Fruit fly (Drosophila melanogaster) whole organism, embryonic: ENCODE results near the gene Hsp110.
A peak's percentile ranks its signal among the peaks of the same experiment; 100 is the strongest.

ENCODE experiments used
- BtbVII ChIP-seq: fragments of 200-800 bp; sonication (Bioruptor generic); optimal IDR thresholded peaks from 3 replicates; lab custom pipeline; 2017; ENCODE audit warnings: missing biosample characterization, mild to moderate bottlenecking, missing genetic modification characterization
- CG10654 ChIP-seq: fragments of 200-800 bp; sonication (Bioruptor generic); optimal IDR thresholded peaks from 2 replicates; lab custom pipeline; 2016; ENCODE audit warnings: missing biosample characterization, missing genetic modification characterization
- CG11247 ChIP-seq: fragments of 200-800 bp; sonication (Bioruptor generic); IDR thresholded peaks from 2 replicates; pipeline ENCODE4 v1.3.6; 2022; ENCODE audit warnings: missing biosample characterization, missing genetic modification characterization
- CG11456 ChIP-seq: fragments of 200-800 bp; sonication (Bioruptor generic); IDR thresholded peaks from 3 replicates; pipeline ENCODE4 v1.3.6; 2022; ENCODE audit warnings: missing biosample characterization, missing genetic modification characterization
- CG11723 ChIP-seq: fragments of 200-800 bp; sonication (Bioruptor generic); optimal IDR thresholded peaks from 2 replicates; lab custom pipeline; 2017; ENCODE audit warnings: missing biosample characterization, mild to moderate bottlenecking, missing genetic modification characterization
- CG13624 ChIP-seq: fragments of 200-800 bp; sonication (Bioruptor generic); optimal IDR thresholded peaks from 2 replicates; lab custom pipeline; 2016; ENCODE audit warnings: missing biosample characterization, missing genetic modification characterization
- CG13894 ChIP-seq: fragments of 200-800 bp; sonication (Bioruptor generic); optimal IDR thresholded peaks from 3 replicates; lab custom pipeline; 2018; ENCODE audit warnings: missing biosample characterization, mild to moderate bottlenecking, missing genetic modification characterization, moderate library complexity
- CG14667 ChIP-seq: fragments of 200-800 bp; sonication (Bioruptor generic); IDR thresholded peaks from 2 replicates; pipeline ENCODE4 v1.3.6; 2022; ENCODE audit warnings: missing biosample characterization, missing genetic modification characterization
- CG17186 ChIP-seq: fragments of 200-800 bp; sonication (Bioruptor generic); optimal IDR thresholded peaks from 3 replicates; lab custom pipeline; 2017; ENCODE audit warnings: missing biosample characterization, missing genetic modification reagents, missing genetic modification characterization
- CG18599 ChIP-seq: fragments of 200-800 bp; sonication (Bioruptor generic); optimal IDR thresholded peaks from 3 replicates; lab custom pipeline; 2017; ENCODE audit warnings: missing biosample characterization, missing genetic modification characterization, mild to moderate bottlenecking, moderate library complexity, missing genetic modification reagents
- CG32772 ChIP-seq: fragments of 200-800 bp; sonication (Bioruptor generic); IDR thresholded peaks from 2 replicates; pipeline ENCODE4 v1.3.6; 2022; ENCODE audit warnings: missing biosample characterization, missing genetic modification characterization
- CG4730 ChIP-seq: fragments of 200-800 bp; sonication (Bioruptor generic); IDR thresholded peaks from 2 replicates; pipeline ENCODE4 v1.3.6; 2022; ENCODE audit warnings: missing biosample characterization, missing genetic modification characterization
- CG5180 ChIP-seq: fragments of 200-800 bp; sonication (Bioruptor generic); optimal IDR thresholded peaks from 3 replicates; lab custom pipeline; 2017; ENCODE audit warnings: missing biosample characterization, missing genetic modification characterization, mild to moderate bottlenecking, moderate library complexity, missing genetic modification reagents
- CG6854 ChIP-seq: fragments of 200-800 bp; sonication (Bioruptor generic); optimal IDR thresholded peaks from 3 replicates; lab custom pipeline; 2017; ENCODE audit warnings: missing biosample characterization, mild to moderate bottlenecking, missing genetic modification characterization
- Deaf1 ChIP-seq: fragments of 200-800 bp; optimal IDR thresholded peaks from 3 replicates; lab custom pipeline; 2019; ENCODE audit warnings: missing biosample characterization, mild to moderate bottlenecking, missing genetic modification characterization, moderate library complexity
- Dp ChIP-seq: fragments of 200-800 bp; sonication (Bioruptor generic); optimal IDR thresholded peaks from 2 replicates; lab custom pipeline; 2018; ENCODE audit warnings: missing biosample characterization, mild to moderate bottlenecking, missing genetic modification characterization, moderate library complexity
- Ets65A ChIP-seq: fragments of 200-800 bp; sonication (Bioruptor generic); peaks from one replicate; lab custom pipeline; 2016; ENCODE audit warnings: missing biosample characterization, missing genetic modification characterization
- Hey ChIP-seq: fragments of 200-800 bp; sonication (Bioruptor generic); optimal IDR thresholded peaks from 3 replicates; lab custom pipeline; 2018; ENCODE audit warnings: missing biosample characterization, mild to moderate bottlenecking, missing genetic modification characterization
- Mes4 ChIP-seq: fragments of 200-800 bp; sonication (Bioruptor generic); optimal IDR thresholded peaks from 2 replicates; lab custom pipeline; 2016; ENCODE audit warnings: missing biosample characterization, missing genetic modification characterization
- NFAT ChIP-seq: fragments of 200-800 bp; sonication (Bioruptor generic); IDR thresholded peaks from 2 replicates; pipeline ENCODE4 v1.3.6; 2022; ENCODE audit warnings: missing biosample characterization, missing genetic modification characterization
- Oaz ChIP-seq: fragments of 200-800 bp; sonication (Bioruptor generic); IDR thresholded peaks from 2 replicates; pipeline ENCODE4 v1.3.6; 2022; ENCODE audit warnings: missing biosample characterization, missing genetic modification characterization
- Sox100B ChIP-seq: fragments of 200-800 bp; sonication (Bioruptor generic); optimal IDR thresholded peaks from 3 replicates; lab custom pipeline; 2018; ENCODE audit warnings: missing biosample characterization, mild to moderate bottlenecking, missing genetic modification characterization
- Trl ChIP-seq, 3 experiments: fragments of >200 bp in 2 of 3; fragments of 200-800 bp in 1 of 3; sonication (Bioruptor generic) in 1 of 3; optimal IDR thresholded peaks; 2 replicates in 1 of 3; 3 replicates in 2 of 3; lab custom pipeline; 2016 to 2017; ENCODE audit warnings: missing biosample characterization in 1 of 3, missing genetic modification characterization in 1 of 3
- abd-A ChIP-seq: fragments of 200-800 bp; sonication (Bioruptor generic); optimal IDR thresholded peaks from 3 replicates; lab custom pipeline; 2019; ENCODE audit warnings: missing biosample characterization, mild to moderate bottlenecking, missing genetic modification characterization, moderate library complexity
- ap ChIP-seq: fragments of 200-800 bp; sonication (Bioruptor generic); IDR thresholded peaks from 2 replicates; pipeline ENCODE4 v1.3.6; 2022; ENCODE audit warnings: missing biosample characterization, missing genetic modification characterization
- chinmo ChIP-seq: fragments of 200-800 bp; sonication (Bioruptor generic); IDR thresholded peaks from 4 replicates; pipeline ENCODE4 v1.3.6; 2022; ENCODE audit warnings: missing biosample characterization, missing genetic modification characterization; ENCODE audit not compliant: partially characterized antibody
- ci ChIP-seq: fragments of 200-800 bp; sonication (Bioruptor generic); IDR thresholded peaks from 3 replicates; pipeline ENCODE4 v1.3.6; 2022; ENCODE audit warnings: missing biosample characterization, missing genetic modification characterization
- fd3F ChIP-seq: fragments of 200-800 bp; sonication (Bioruptor generic); optimal IDR thresholded peaks from 2 replicates; lab custom pipeline; 2018; ENCODE audit warnings: missing biosample characterization, mild to moderate bottlenecking, missing genetic modification characterization, moderate library complexity
- gsb-n ChIP-seq: fragments of 200-800 bp; sonication (Bioruptor generic); optimal IDR thresholded peaks from 3 replicates; lab custom pipeline; 2018; ENCODE audit warnings: missing biosample characterization, mild to moderate bottlenecking, missing genetic modification characterization
- gt ChIP-seq: fragments of 200-800 bp; sonication (Bioruptor generic); IDR thresholded peaks from 2 replicates; pipeline ENCODE4 v1.3.6; 2022; ENCODE audit warnings: missing biosample characterization, missing genetic modification characterization
- insv ChIP-seq, 2 experiments: fragments of 200-800 bp; sonication (Bioruptor generic); optimal IDR thresholded peaks; 3 replicates each; lab custom pipeline; 2016 to 2018; ENCODE audit warnings: missing biosample characterization in 2 of 2, missing genetic modification characterization in 2 of 2
- knrl ChIP-seq: fragments of 200-800 bp; sonication (Bioruptor generic); IDR thresholded peaks from 3 replicates; pipeline ENCODE4 v1.3.6; 2022; ENCODE audit warnings: missing biosample characterization, missing genetic modification characterization; ENCODE audit not compliant: partially characterized antibody
- lab ChIP-seq: fragments of 200-800 bp; sonication (Bioruptor generic); optimal IDR thresholded peaks from 3 replicates; lab custom pipeline; 2017; ENCODE audit warnings: missing biosample characterization, missing genetic modification characterization, mild to moderate bottlenecking, moderate library complexity, missing genetic modification reagents
- mirr ChIP-seq: fragments of 200-800 bp; sonication (Bioruptor generic); optimal IDR thresholded peaks from 3 replicates; lab custom pipeline; 2018; ENCODE audit warnings: missing biosample characterization, mild to moderate bottlenecking, missing genetic modification characterization
- nmo ChIP-seq: fragments of 200-800 bp; sonication (Bioruptor generic); optimal IDR thresholded peaks from 2 replicates; lab custom pipeline; 2018; ENCODE audit warnings: missing biosample characterization, mild to moderate bottlenecking, missing genetic modification characterization, moderate library complexity
- org-1 ChIP-seq: fragments of 200-800 bp; sonication (Bioruptor generic); optimal IDR thresholded peaks from 2 replicates; lab custom pipeline; 2017; ENCODE audit warnings: missing biosample characterization, missing genetic modification characterization
- psq ChIP-seq: fragments of 200-800 bp; sonication (Bioruptor generic); optimal IDR thresholded peaks from 2 replicates; lab custom pipeline; 2017; ENCODE audit warnings: missing biosample characterization, missing genetic modification characterization
- scrt ChIP-seq: fragments of 200-800 bp; sonication (Bioruptor generic); optimal IDR thresholded peaks from 2 replicates; lab custom pipeline; 2018; ENCODE audit warnings: missing biosample characterization, mild to moderate bottlenecking, missing genetic modification characterization, moderate library complexity
- slp2 ChIP-seq: fragments of 200-800 bp; sonication (Bioruptor generic); optimal IDR thresholded peaks from 2 replicates; lab custom pipeline; 2016; ENCODE audit warnings: missing biosample characterization, missing genetic modification characterization
- so ChIP-seq: fragments of 200-800 bp; sonication (Bioruptor generic); IDR thresholded peaks from 3 replicates; pipeline ENCODE4 v1.3.6; 2022; ENCODE audit warnings: missing biosample characterization, missing genetic modification characterization
- ssp ChIP-seq: fragments of 200-800 bp; sonication (Bioruptor generic); IDR thresholded peaks from 2 replicates; pipeline ENCODE4 v1.3.6; 2022; ENCODE audit warnings: missing biosample characterization, missing genetic modification characterization
- yki ChIP-seq: fragments of >200 bp; optimal IDR thresholded peaks from 3 replicates; lab custom pipeline; 2018
- zen ChIP-seq: fragments of 200-800 bp; sonication (Bioruptor generic); optimal IDR thresholded peaks from 3 replicates; lab custom pipeline; 2018; ENCODE audit warnings: missing biosample characterization, mild to moderate bottlenecking, missing genetic modification characterization, moderate library complexity
- zfh1 ChIP-seq: fragments of 200-800 bp; sonication (Bioruptor generic); IDR thresholded peaks from 3 replicates; pipeline ENCODE4 v1.3.6; 2022; ENCODE audit warnings: missing biosample characterization, missing genetic modification characterization

Hsp110 gene

dm6 chr3L:14036867-14037313 is at the start of gene Hsp110 (continued):
- TF ChIP-seq gsb-n (tag; lab: Kevin White, UChicago) (peak; percentile 47), CG17186 (GFP tag; lab: Kevin White, UChicago) (peak; percentile 57), Hey (no peak), CG4730 (GFP tag; lab: Robert Waterston, UW) (no peak), Dp (peak; percentile 92), scrt (GFP tag; lab: Kevin White, UChicago) (no peak), zen (tag; lab: Kevin White, UChicago) (peak; percentile 29), fd3F (GFP tag; lab: Kevin White, UChicago) (no peak), CG10654 (GFP tag; lab: Kevin White, UChicago) (no peak), mirr (GFP tag; lab: Kevin White, UChicago) (peak; percentile 51), zfh1 (no peak), CG11247 (GFP tag; lab: Robert Waterston, UW) (no peak), ssp (GFP tag; lab: Robert Waterston, UW) (no peak), insv (GFP tag; optimal IDR thresholded peaks at IDR 0.05; lab: Kevin White, UChicago) (peak in 1 of 2 experiments; percentile 84), knrl (GFP tag; lab: Robert Waterston, UW) (peak; percentile 99), psq (GFP tag; lab: Kevin White, UChicago) (no peak), slp2 (GFP tag; lab: Kevin White, UChicago) (no peak), CG13624 (GFP tag; lab: Kevin White, UChicago) (peak; percentile 26), CG11723 (GFP tag; lab: Kevin White, UChicago) (no peak), lab (GFP tag; lab: Kevin White, UChicago) (peak; percentile 52), CG6854 (no peak), Mes4 (GFP tag; lab: Kevin White, UChicago) (no peak), abd-A (tag; lab: Kevin White, UChicago) (no peak)
- TF ChIP-seq, all 482 proteins: peak for 170

- TF ChIP-seq gt (GFP tag; lab: Robert Waterston, UW) (no peak), CG18599 (GFP tag; lab: Kevin White, UChicago) (peak; percentile 21), lab (GFP tag; lab: Kevin White, UChicago) (peak; percentile 41)
Observed at dm6 chr3L:13987578-13987977, 49.2 kb upstream of the Hsp110 start, which contains the start of gene CG9040. CG9040 (plus strand) TSS chr3L:13987878.

- peak; percentile 45 for TF ChIP-seq Deaf1
- peak; percentile 31 to 58 for TF ChIP-seq Trl (optimal IDR thresholded peaks at IDR 0.05; lab: Kevin White, UChicago)
- TF ChIP-seq Trl (GFP tag; optimal IDR thresholded peaks at IDR 0.05; lab: Kevin White, UChicago), result no peak
- 0 out of 3 replicates have a peak, but pooled peaks have one; percentile 27 for TF ChIP-seq CG11456 (GFP tag; lab: Robert Waterston, UW)
- no peak for TF ChIP-seq nmo (GFP tag; lab: Kevin White, UChicago)
- peak; percentile 18; the same call in 1 of the 2 replicates for TF ChIP-seq NFAT (GFP tag; lab: Robert Waterston, UW)
- TF ChIP-seq Ets65A, result peak; percentile 64
- no peak for TF ChIP-seq CG32772 (GFP tag; lab: Robert Waterston, UW)
- TF ChIP-seq chinmo (GFP tag; lab: Robert Waterston, UW), result 0 out of 4 replicates have a peak, but pooled peaks have one; percentile 22
- TF ChIP-seq Oaz, result 0 out of 2 replicates have a peak, but pooled peaks have one; percentile 4
Observed at dm6 chr3L:13991314-13991713, 45.5 kb upstream of the Hsp110 start.

- TF ChIP-seq fd3F (GFP tag; lab: Kevin White, UChicago) (no peak), org-1 (GFP tag; lab: Kevin White, UChicago) (no peak), ci (0 out of 3 replicates have a peak, but pooled peaks have one; percentile 26), Sox100B (GFP tag; lab: Kevin White, UChicago) (no peak), zfh1 (0 out of 3 replicates have a peak, but pooled peaks have one; percentile 9), CG13894 (tag; lab: Kevin White, UChicago) (peak; percentile 8), ap (GFP tag; lab: Robert Waterston, UW) (no peak), Deaf1 (peak; percentile 96), CG11247 (GFP tag; lab: Robert Waterston, UW) (no peak), CG18599 (GFP tag; lab: Kevin White, UChicago) (peak; percentile 10), CG14667 (no peak), yki (peak; percentile 17), BtbVII (GFP tag; lab: Kevin White, UChicago) (peak; percentile 10), so (GFP tag; lab: Robert Waterston, UW) (0 out of 3 replicates have a peak, but pooled peaks have one; percentile 22), CG5180 (GFP tag; lab: Kevin White, UChicago) (peak; percentile 5), chinmo (GFP tag; lab: Robert Waterston, UW) (0 out of 4 replicates have a peak, but pooled peaks have one; percentile 48)
Observed at dm6 chr3L:13993233-13993741, 43.5 kb upstream of the Hsp110 start, which contains the start of gene CG17364. CG17364 (minus strand) TSS chr3L:13993400.
